Worm (Caenorhabditis elegans) whole organism, early embryonic: ENCODE results near the gene gly-14.

Source experiments
- B0310.2 ChIP-seq: sonication (generic microtip); optimal IDR thresholded peaks from 2 replicates; lab custom pipeline; 2016; ENCODE audit warnings: mild to moderate bottlenecking, missing genetic modification characterization, missing compliant biosample characterization
- F13C5.2 ChIP-seq: sonication (generic microtip); optimal IDR thresholded peaks from 2 replicates; lab custom pipeline; 2017; ENCODE audit warnings: mild to moderate bottlenecking, missing genetic modification characterization, inconsistent platforms, missing compliant biosample characterization
- aly-1 ChIP-seq: sonication (generic microtip); optimal IDR thresholded peaks from 2 replicates; lab custom pipeline; 2016; ENCODE audit warnings: missing genetic modification characterization, missing compliant biosample characterization
- ama-1 ChIP-seq: fragments of 150-350 bp; optimal IDR thresholded peaks from 2 replicates; lab custom pipeline; 2014
- ceh-13 ChIP-seq: fragments of 200-800 bp; sonication (Bioruptor generic); optimal IDR thresholded peaks from 2 replicates; lab custom pipeline; 2018; ENCODE audit warnings: mild to moderate bottlenecking, missing genetic modification characterization, missing compliant biosample characterization
- ceh-36 ChIP-seq: sonication (generic microtip); optimal IDR thresholded peaks from 2 replicates; lab custom pipeline; 2016; ENCODE audit warnings: missing genetic modification characterization, inconsistent platforms, missing compliant biosample characterization
- ets-7 ChIP-seq: sonication (generic microtip); optimal IDR thresholded peaks from 2 replicates; lab custom pipeline; 2016; ENCODE audit warnings: missing genotype, missing genetic modification characterization, missing compliant biosample characterization
- flt-1 ChIP-seq: fragments of 200-800 bp; sonication (Bioruptor generic); IDR thresholded peaks from 2 replicates; pipeline ENCODE4 v1.3.6; 2022; ENCODE audit warnings: missing genetic modification characterization, missing compliant biosample characterization
- hmbx-1 ChIP-seq: sonication (generic microtip); optimal IDR thresholded peaks from 2 replicates; lab custom pipeline; 2016; ENCODE audit warnings: mild to moderate bottlenecking, missing genetic modification characterization, missing compliant biosample characterization
- hmg-4 ChIP-seq: fragments of 200-800 bp; sonication (Bioruptor generic); optimal IDR thresholded peaks from 2 replicates; lab custom pipeline; 2018; ENCODE audit warnings: mild to moderate bottlenecking, missing genetic modification characterization, missing compliant biosample characterization
- hnd-1 ChIP-seq: sonication (generic microtip); optimal IDR thresholded peaks from 2 replicates; lab custom pipeline; 2016; ENCODE audit warnings: missing genetic modification characterization, missing compliant biosample characterization
- pes-1 ChIP-seq: fragments of 200-800 bp; sonication (Bioruptor generic); IDR thresholded peaks from 2 replicates; pipeline ENCODE4 v1.3.6; 2022; ENCODE audit warnings: missing genetic modification reagents, missing genetic modification characterization, missing compliant biosample characterization
- scrt-1 ChIP-seq: fragments of 200-800 bp; sonication (Bioruptor generic); IDR thresholded peaks from 2 replicates; pipeline ENCODE4 v1.3.6; 2022; ENCODE audit warnings: missing genetic modification characterization, missing compliant biosample characterization
- sea-1 ChIP-seq: fragments of 200-800 bp; sonication (Bioruptor generic); conservative IDR thresholded peaks from 2 replicates; pipeline ENCODE4 v1.3.6; 2022; ENCODE audit warnings: missing genetic modification characterization, missing compliant biosample characterization
- tbx-11 ChIP-seq: fragments of 200-800 bp; sonication (Bioruptor generic); IDR thresholded peaks from 2 replicates; pipeline ENCODE4 v1.3.6; 2022; ENCODE audit warnings: missing genetic modification characterization, missing compliant biosample characterization
- tbx-37 ChIP-seq: fragments of 200-800 bp; sonication (Bioruptor generic); conservative IDR thresholded peaks from 2 replicates; pipeline ENCODE4 v1.3.6; 2022; ENCODE audit warnings: missing genetic modification reagents, missing genetic modification characterization, missing compliant biosample characterization
- tra-4 ChIP-seq: sonication (generic microtip); optimal IDR thresholded peaks from 2 replicates; lab custom pipeline; 2017; ENCODE audit warnings: missing genetic modification characterization, missing compliant biosample characterization

gly-14 gene

DNA sequence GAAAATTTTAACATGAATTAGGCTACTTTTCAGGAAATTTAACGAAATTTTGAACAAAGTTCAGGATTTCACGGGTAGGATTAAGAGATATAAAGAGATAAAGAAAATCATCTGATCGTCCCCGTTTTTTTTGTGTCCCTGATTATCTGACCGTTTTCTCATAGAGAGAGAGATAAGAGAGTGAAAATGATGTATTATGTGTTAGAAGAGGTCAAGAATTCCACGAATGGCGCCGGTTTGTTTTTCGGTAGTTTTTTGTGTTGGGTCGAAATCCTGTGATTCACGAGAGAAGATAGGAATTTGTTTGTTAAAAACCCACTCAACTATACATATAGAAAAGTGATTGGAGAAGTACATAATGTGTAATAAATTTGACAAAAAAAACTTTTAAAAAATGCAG lies 5.9 kb downstream of the gly-14 start:
- no peak for TF ChIP-seq tbx-37 (GFP tag; lab: Robert Waterston, UW)
- TF ChIP-seq ceh-36 = no peak
- TF ChIP-seq hnd-1 (tag; lab: Kevin White, UChicago) = no peak
- no peak for TF ChIP-seq F13C5.2
- no peak for TF ChIP-seq ama-1
- no peak for TF ChIP-seq hmg-4
- TF ChIP-seq ceh-13 = no peak
- TF ChIP-seq tbx-11 (GFP tag; lab: Robert Waterston, UW) = no peak
- no peak for TF ChIP-seq tra-4
- no peak for TF ChIP-seq pes-1 (GFP tag; lab: Robert Waterston, UW)
- no peak for TF ChIP-seq ets-7
- no peak for TF ChIP-seq hmbx-1 (tag; lab: Kevin White, UChicago)
- no peak for TF ChIP-seq B0310.2 (tag; lab: Kevin White, UChicago)
- TF ChIP-seq aly-1 = no peak
- no peak for TF ChIP-seq scrt-1
- TF ChIP-seq sea-1 (GFP tag; lab: Robert Waterston, UW) = no peak
- no peak for TF ChIP-seq flt-1 (GFP tag; lab: Robert Waterston, UW)

DNA sequence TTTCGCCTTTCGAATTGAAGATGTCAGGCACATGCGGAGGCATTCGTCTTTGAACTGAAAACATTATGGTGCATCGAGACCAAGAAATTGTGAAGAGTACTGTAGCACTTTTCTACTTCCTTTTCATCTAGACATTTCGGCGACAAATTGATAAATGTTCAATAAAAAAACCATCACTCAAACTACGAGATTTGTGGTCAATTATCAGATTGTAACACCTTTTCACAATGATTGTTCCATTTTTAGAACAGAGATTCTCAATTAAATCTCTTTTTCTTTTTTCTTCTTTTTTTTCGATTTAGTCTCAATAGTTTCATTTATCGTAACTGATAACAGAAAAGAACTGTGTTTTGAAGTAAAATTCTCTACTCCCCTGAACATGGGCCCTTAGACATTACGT lies 7.0 kb downstream of the gly-14 start:
- TF ChIP-seq pes-1 (GFP tag; lab: Robert Waterston, UW) (no peak), hnd-1 (tag; lab: Kevin White, UChicago) (no peak)

DNA sequence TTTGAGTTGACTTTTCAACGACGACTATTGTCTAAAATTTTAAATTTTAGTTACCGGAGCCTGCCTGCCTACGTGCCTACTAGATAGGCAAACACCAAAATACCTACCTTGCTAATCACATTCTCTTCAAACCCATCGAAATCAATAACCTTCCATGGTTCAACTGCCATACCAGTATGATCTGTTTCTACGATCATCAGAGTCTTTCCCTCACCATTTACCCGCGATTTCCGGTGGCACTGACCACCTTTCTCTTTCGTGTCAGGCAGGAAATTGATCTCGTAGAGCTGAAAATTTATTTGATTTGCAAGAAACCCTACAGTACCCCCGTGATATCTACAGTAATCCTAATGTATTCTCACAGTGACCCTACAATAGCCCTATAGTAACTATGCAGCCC lies 8.0 kb downstream of the gly-14 start:
- TF ChIP-seq aly-1 (no peak), B0310.2 (tag; lab: Kevin White, UChicago) (no peak), tbx-37 (GFP tag; lab: Robert Waterston, UW) (no peak), hmg-4 (no peak), sea-1 (GFP tag; lab: Robert Waterston, UW) (no peak), ama-1 (no peak), flt-1 (GFP tag; lab: Robert Waterston, UW) (no peak), hmbx-1 (tag; lab: Kevin White, UChicago) (no peak), scrt-1 (no peak), pes-1 (GFP tag; lab: Robert Waterston, UW) (no peak), tbx-11 (GFP tag; lab: Robert Waterston, UW) (no peak), F13C5.2 (no peak), ceh-36 (no peak), ceh-13 (no peak)

ce11 chrIII:3482291-3482690 lies 10.7 kb downstream of the gly-14 start, which contains the start of gene C34C12.6:
TSS of gene C34C12.6 (plus strand) at chrIII:3482591.
- TF ChIP-seq F13C5.2 (no peak), ceh-36 (no peak), scrt-1 (no peak), pes-1 (GFP tag; lab: Robert Waterston, UW) (no peak), flt-1 (GFP tag; lab: Robert Waterston, UW) (no peak), hmbx-1 (tag; lab: Kevin White, UChicago) (no peak), aly-1 (no peak), B0310.2 (tag; lab: Kevin White, UChicago) (no peak), tra-4 (no peak), tbx-11 (GFP tag; lab: Robert Waterston, UW) (no peak), hnd-1 (tag; lab: Kevin White, UChicago) (no peak), sea-1 (GFP tag; lab: Robert Waterston, UW) (no peak)

DNA sequence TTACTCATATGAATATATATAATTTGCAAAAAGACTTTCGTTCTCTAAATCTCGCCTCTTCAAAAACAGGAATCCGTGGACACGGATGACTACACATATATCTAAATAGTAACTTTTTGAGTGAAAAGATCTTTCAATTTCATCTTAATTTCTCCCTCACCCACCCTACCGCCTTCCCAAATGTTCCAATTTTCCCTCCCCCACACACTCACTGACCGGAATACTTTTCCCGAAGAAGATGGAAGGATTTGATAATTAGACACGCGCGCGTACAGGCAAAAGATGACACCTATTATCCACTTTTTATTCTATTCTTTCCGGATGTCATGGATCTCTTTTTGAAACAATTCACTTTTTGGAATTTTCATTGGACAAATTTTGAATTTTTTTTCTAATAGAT lies 12.1 kb downstream of the gly-14 start:
- TF ChIP-seq hnd-1 (tag; lab: Kevin White, UChicago) (no peak), pes-1 (GFP tag; lab: Robert Waterston, UW) (no peak), scrt-1 (no peak), aly-1 (no peak), tbx-37 (GFP tag; lab: Robert Waterston, UW) (no peak), F13C5.2 (no peak), ceh-13 (no peak), flt-1 (GFP tag; lab: Robert Waterston, UW) (no peak), ceh-36 (no peak), hmbx-1 (tag; lab: Kevin White, UChicago) (no peak), tbx-11 (GFP tag; lab: Robert Waterston, UW) (no peak), B0310.2 (tag; lab: Kevin White, UChicago) (no peak), sea-1 (GFP tag; lab: Robert Waterston, UW) (no peak), tra-4 (no peak), ama-1 (no peak), hmg-4 (no peak), ets-7 (no peak)

DNA sequence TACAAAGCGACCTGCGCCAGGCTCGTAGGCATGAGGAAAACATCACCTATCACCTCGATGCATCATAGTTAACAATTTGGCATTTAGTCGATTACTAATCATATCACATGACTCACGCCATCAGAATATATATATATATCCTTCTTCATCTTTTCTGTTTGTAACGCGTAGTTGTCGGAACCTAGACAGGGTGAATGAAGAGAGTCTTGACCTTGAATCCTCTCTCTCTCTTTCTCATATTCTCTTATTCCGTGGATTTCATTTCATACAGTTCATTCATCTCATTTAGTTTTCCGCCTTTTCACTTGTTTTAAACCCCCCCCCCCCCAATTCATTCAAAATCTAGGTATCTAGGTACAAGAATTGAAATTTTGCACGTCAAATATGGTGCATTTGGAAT lies 12.8 kb downstream of the gly-14 start:
- TF ChIP-seq scrt-1 (no peak), aly-1 (no peak), hmg-4 (no peak), B0310.2 (tag; lab: Kevin White, UChicago) (no peak)

- no peak for TF ChIP-seq ama-1
Observed at ce11 chrIII:3478795-3479398, 14.1 kb downstream of the gly-14 start.

ce11 chrIII:3477375-3477774 lies 15.7 kb downstream of the gly-14 start:
- TF ChIP-seq ceh-36 (peak; percentile 80), hnd-1 (tag; lab: Kevin White, UChicago) (no peak), aly-1 (no peak)

- TF ChIP-seq hmbx-1 (tag; lab: Kevin White, UChicago) (peak; percentile 56), hnd-1 (tag; lab: Kevin White, UChicago) (peak; percentile 40), tra-4 (peak; percentile 42), hmg-4 (no peak), B0310.2 (tag; lab: Kevin White, UChicago) (peak; percentile 68), ama-1 (no peak), pes-1 (GFP tag; lab: Robert Waterston, UW) (peak; percentile 20; the same call in 1 of the 2 replicates), ceh-13 (peak; percentile 42), ets-7 (peak; percentile 49)
Observed at ce11 chrIII:3476245-3476644, 16.8 kb downstream of the gly-14 start.
